Fruit fly (Drosophila melanogaster) whole organism, embryonic: ENCODE results near the gene Phae2.

Experiments used
- Awh ChIP-seq: fragments of 200-800 bp; sonication (Bioruptor generic); IDR thresholded peaks from 2 replicates; pipeline ENCODE4, ENCODE4 v1.3.6; 2022; ENCODE audit warnings: missing biosample characterization, missing genetic modification characterization
- B-H2 ChIP-seq: fragments of 200-800 bp; sonication (Bioruptor generic); optimal IDR thresholded peaks from 2 replicates; lab custom pipeline; 2018; ENCODE audit warnings: missing biosample characterization, mild to moderate bottlenecking, missing genetic modification characterization
- CG10267 ChIP-seq: fragments of 200-800 bp; sonication (Bioruptor generic); optimal IDR thresholded peaks from 2 replicates; lab custom pipeline; 2018; ENCODE audit warnings: missing biosample characterization, mild to moderate bottlenecking, missing genetic modification characterization, moderate library complexity
- CG11093 ChIP-seq: fragments of 200-800 bp; sonication (Bioruptor generic); IDR thresholded peaks from 3 replicates; pipeline ENCODE4 v1.3.6; 2022; ENCODE audit warnings: missing biosample characterization, missing genetic modification characterization
- CG11456 ChIP-seq: fragments of 200-800 bp; sonication (Bioruptor generic); IDR thresholded peaks from 3 replicates; pipeline ENCODE4 v1.3.6; 2022; ENCODE audit warnings: missing biosample characterization, missing genetic modification characterization
- CG12659 ChIP-seq: fragments of 200-800 bp; sonication (Bioruptor generic); optimal IDR thresholded peaks from 3 replicates; lab custom pipeline; 2017; ENCODE audit warnings: mild to moderate bottlenecking, missing biosample characterization, missing genetic modification reagents, missing genetic modification characterization
- CG14710 ChIP-seq: fragments of 200-800 bp; sonication (Bioruptor generic); optimal IDR thresholded peaks from 3 replicates; lab custom pipeline; 2019; ENCODE audit warnings: missing biosample characterization, mild to moderate bottlenecking, missing genetic modification characterization, moderate library complexity
- CG14860 ChIP-seq: fragments of 200-800 bp; sonication (Bioruptor generic); IDR thresholded peaks from 3 replicates; pipeline ENCODE4 v1.3.6; 2022; ENCODE audit warnings: missing biosample characterization, missing genetic modification characterization; ENCODE audit not compliant: partially characterized antibody
- CG16815 ChIP-seq: fragments of 200-800 bp; sonication (Bioruptor generic); optimal IDR thresholded peaks from 3 replicates; lab custom pipeline; 2017; ENCODE audit warnings: missing biosample characterization, mild to moderate bottlenecking, missing genetic modification characterization
- CG17385 ChIP-seq: fragments of 200-800 bp; sonication (Bioruptor generic); optimal IDR thresholded peaks from 3 replicates; lab custom pipeline; 2018; ENCODE audit warnings: missing biosample characterization, mild to moderate bottlenecking, missing genetic modification characterization
- CG2116 ChIP-seq: fragments of 200-800 bp; sonication (Bioruptor generic); optimal IDR thresholded peaks from 3 replicates; lab custom pipeline; 2018; ENCODE audit warnings: missing biosample characterization, mild to moderate bottlenecking, missing genetic modification characterization
- CG2129 ChIP-seq: fragments of 200-800 bp; sonication (Bioruptor generic); IDR thresholded peaks from 2 replicates; pipeline ENCODE4 v1.3.6; 2022; ENCODE audit warnings: missing biosample characterization, missing genetic modification characterization; ENCODE audit not compliant: partially characterized antibody
- CG2202 ChIP-seq: fragments of 200-800 bp; sonication (Bioruptor generic); optimal IDR thresholded peaks from 2 replicates; lab custom pipeline; 2018; ENCODE audit warnings: missing biosample characterization, mild to moderate bottlenecking, missing genetic modification characterization
- CG2889 ChIP-seq: fragments of 200-800 bp; sonication (Bioruptor generic); IDR thresholded peaks from 3 replicates; pipeline ENCODE4 v1.3.6; 2022; ENCODE audit warnings: missing biosample characterization, missing genetic modification characterization
- CG31224 ChIP-seq: fragments of 200-800 bp; sonication (Bioruptor generic); IDR thresholded peaks from 2 replicates; pipeline ENCODE4 v1.3.6; 2022; ENCODE audit warnings: missing biosample characterization, missing genetic modification characterization
- CG31365 ChIP-seq: fragments of 200-800 bp; sonication (Bioruptor generic); optimal IDR thresholded peaks from 2 replicates; lab custom pipeline; 2018; ENCODE audit warnings: missing biosample characterization, mild to moderate bottlenecking, missing genetic modification characterization
- CG31441 ChIP-seq: fragments of 200-800 bp; sonication (Bioruptor generic); IDR thresholded peaks from 2 replicates; pipeline ENCODE4 v1.3.6; 2022; ENCODE audit warnings: missing biosample characterization, missing genetic modification characterization
- CG3163 ChIP-seq: fragments of 200-800 bp; sonication (Bioruptor generic); optimal IDR thresholded peaks from 3 replicates; lab custom pipeline; 2016; ENCODE audit warnings: missing biosample characterization, missing genetic modification characterization
- CG33557 ChIP-seq: fragments of 200-800 bp; sonication (Bioruptor generic); optimal IDR thresholded peaks from 2 replicates; lab custom pipeline; 2019; ENCODE audit warnings: missing biosample characterization, mild to moderate bottlenecking, missing genetic modification characterization, moderate library complexity
- CG34376 ChIP-seq: fragments of 200-800 bp; sonication (Bioruptor generic); optimal IDR thresholded peaks from 2 replicates; lab custom pipeline; 2018; ENCODE audit warnings: missing biosample characterization, mild to moderate bottlenecking, missing genetic modification characterization
- CG4360 ChIP-seq: fragments of 200-800 bp; sonication (Bioruptor generic); IDR thresholded peaks from 2 replicates; pipeline ENCODE4 v1.3.6; 2022; ENCODE audit warnings: missing biosample characterization, missing genetic modification characterization
- CG4617 ChIP-seq: fragments of 200-800 bp; sonication (Bioruptor generic); optimal IDR thresholded peaks from 3 replicates; lab custom pipeline; 2016; ENCODE audit warnings: missing biosample characterization, missing genetic modification characterization, borderline replicate concordance
- CG4707 ChIP-seq: fragments of 200-800 bp; sonication (Bioruptor generic); optimal IDR thresholded peaks from 2 replicates; lab custom pipeline; 2018; ENCODE audit warnings: missing biosample characterization, mild to moderate bottlenecking, missing genetic modification characterization, moderate library complexity
- CG4730 ChIP-seq: fragments of 200-800 bp; sonication (Bioruptor generic); IDR thresholded peaks from 2 replicates; pipeline ENCODE4 v1.3.6; 2022; ENCODE audit warnings: missing biosample characterization, missing genetic modification characterization
- CG7786 ChIP-seq: fragments of 200-800 bp; sonication (Bioruptor generic); optimal IDR thresholded peaks from 2 replicates; lab custom pipeline; 2016; ENCODE audit warnings: missing biosample characterization, missing genetic modification characterization
- CG8924 ChIP-seq: fragments of 200-800 bp; optimal IDR thresholded peaks from 3 replicates; lab custom pipeline; 2019; ENCODE audit warnings: missing biosample characterization, mild to moderate bottlenecking, missing genetic modification characterization, moderate library complexity
- CG9797 ChIP-seq: fragments of 200-800 bp; sonication (Bioruptor generic); optimal IDR thresholded peaks from 3 replicates; lab custom pipeline; 2018; ENCODE audit warnings: missing biosample characterization, mild to moderate bottlenecking, missing genetic modification characterization
- Dll ChIP-seq: fragments of 200-800 bp; sonication (Bioruptor generic); IDR thresholded peaks from 4 replicates; pipeline ENCODE4 v1.3.6; 2022; ENCODE audit warnings: missing biosample characterization, missing genetic modification characterization; ENCODE audit not compliant: partially characterized antibody
- ERR ChIP-seq: fragments of 200-800 bp; sonication (Bioruptor generic); optimal IDR thresholded peaks from 2 replicates; lab custom pipeline; 2016; ENCODE audit warnings: missing biosample characterization, missing genetic modification characterization
- HmgZ ChIP-seq: fragments of 200-800 bp; sonication (Bioruptor generic); optimal IDR thresholded peaks from 2 replicates; lab custom pipeline; 2018; ENCODE audit warnings: missing biosample characterization, mild to moderate bottlenecking, missing genetic modification characterization
- Hmx ChIP-seq: fragments of 200-800 bp; sonication (Bioruptor generic); optimal IDR thresholded peaks from 2 replicates; lab custom pipeline; 2016; ENCODE audit warnings: missing biosample characterization, missing genetic modification characterization
- Hsf ChIP-seq: fragments of 200-800 bp; sonication (Bioruptor generic); optimal IDR thresholded peaks from 3 replicates; lab custom pipeline; 2016; ENCODE audit warnings: missing biosample characterization, missing genetic modification characterization
- Meics ChIP-seq: fragments of 200-800 bp; sonication (Bioruptor generic); optimal IDR thresholded peaks from 2 replicates; lab custom pipeline; 2017; ENCODE audit warnings: missing biosample characterization, mild to moderate bottlenecking, missing genetic modification characterization
- Six4 ChIP-seq: fragments of 200-800 bp; sonication (Bioruptor generic); optimal IDR thresholded peaks from 2 replicates; lab custom pipeline; 2016; ENCODE audit warnings: missing biosample characterization, missing genetic modification characterization
- Sry-β ChIP-seq: fragments of 200-800 bp; sonication (Bioruptor generic); optimal IDR thresholded peaks from 2 replicates; lab custom pipeline; 2018; ENCODE audit warnings: missing biosample characterization, mild to moderate bottlenecking, missing genetic modification characterization, moderate library complexity
- amos ChIP-seq: fragments of 200-800 bp; sonication (Bioruptor generic); IDR thresholded peaks from 2 replicates; pipeline ENCODE4 v1.3.6; 2022; ENCODE audit warnings: missing biosample characterization, missing genetic modification characterization; ENCODE audit not compliant: partially characterized antibody
- cato ChIP-seq: fragments of 200-800 bp; sonication (Bioruptor generic); optimal IDR thresholded peaks from 2 replicates; lab custom pipeline; 2016; ENCODE audit warnings: missing biosample characterization, missing genetic modification characterization, borderline replicate concordance
- chinmo ChIP-seq: fragments of 200-800 bp; sonication (Bioruptor generic); IDR thresholded peaks from 4 replicates; pipeline ENCODE4 v1.3.6; 2022; ENCODE audit warnings: missing biosample characterization, missing genetic modification characterization; ENCODE audit not compliant: partially characterized antibody
- chm ChIP-seq: fragments of 200-800 bp; sonication (Bioruptor generic); IDR thresholded peaks from 2 replicates; pipeline ENCODE4 v1.3.6; 2022; ENCODE audit warnings: missing biosample characterization, missing genetic modification characterization
- danr ChIP-seq: fragments of 200-800 bp; sonication (Bioruptor generic); IDR thresholded peaks from 2 replicates; pipeline ENCODE4 v1.3.6; 2022; ENCODE audit warnings: missing biosample characterization, missing genetic modification characterization
- exex ChIP-seq: fragments of 200-800 bp; sonication (Bioruptor generic); optimal IDR thresholded peaks from 4 replicates; lab custom pipeline; 2018; ENCODE audit warnings: missing biosample characterization, mild to moderate bottlenecking, missing genetic modification characterization, moderate library complexity
- eyg ChIP-seq: fragments of 200-800 bp; sonication (Bioruptor generic); optimal IDR thresholded peaks from 3 replicates; lab custom pipeline; 2016; ENCODE audit warnings: missing biosample characterization, missing genetic modification characterization
- fd3F ChIP-seq: fragments of 200-800 bp; sonication (Bioruptor generic); optimal IDR thresholded peaks from 2 replicates; lab custom pipeline; 2018; ENCODE audit warnings: missing biosample characterization, mild to moderate bottlenecking, missing genetic modification characterization, moderate library complexity
- her ChIP-seq: fragments of 200-800 bp; sonication (Bioruptor generic); optimal IDR thresholded peaks from 2 replicates; lab custom pipeline; 2016; ENCODE audit warnings: missing biosample characterization, missing genetic modification characterization
- mam ChIP-seq: fragments of 200-800 bp; sonication (Bioruptor generic); optimal IDR thresholded peaks from 3 replicates; lab custom pipeline; 2016; ENCODE audit warnings: missing biosample characterization, missing genetic modification characterization
- nau ChIP-seq: fragments of 200-800 bp; sonication (Bioruptor generic); optimal IDR thresholded peaks from 3 replicates; lab custom pipeline; 2017; ENCODE audit warnings: missing biosample characterization, mild to moderate bottlenecking, missing genetic modification characterization, missing genetic modification reagents
- row ChIP-seq: fragments of 200-800 bp; sonication (Bioruptor generic); IDR thresholded peaks from 3 replicates; pipeline ENCODE4 v1.3.6; 2022; ENCODE audit warnings: missing biosample characterization, missing genetic modification characterization
- sd ChIP-seq: fragments of 200-800 bp; sonication (Bioruptor generic); optimal IDR thresholded peaks from 3 replicates; lab custom pipeline; 2018; ENCODE audit warnings: missing biosample characterization, mild to moderate bottlenecking, missing genetic modification characterization, moderate library complexity
- sug ChIP-seq: fragments of 200-800 bp; optimal IDR thresholded peaks from 2 replicates; lab custom pipeline; 2019; ENCODE audit warnings: missing biosample characterization, mild to moderate bottlenecking, missing genetic modification characterization, moderate library complexity
- trh ChIP-seq: fragments of 200-800 bp; sonication (Bioruptor generic); optimal IDR thresholded peaks from 2 replicates; lab custom pipeline; 2016; ENCODE audit warnings: missing biosample characterization, missing genetic modification characterization
- tx ChIP-seq: fragments of 200-800 bp; sonication (Bioruptor generic); optimal IDR thresholded peaks from 2 replicates; lab custom pipeline; 2016; ENCODE audit warnings: missing biosample characterization, missing genetic modification characterization

Phae2 gene

dm6 chr2L:12097698-12098097 is 13.2 kb upstream of the Phae2 start, which contains the start of gene Ced-12 (continued):
- TF ChIP-seq CG31224 (GFP tag; lab: Robert Waterston, UW) (no peak), Hmx (no peak), cato (no peak), eyg (GFP tag; lab: Kevin White, UChicago) (no peak), CG10267 (tag; lab: Kevin White, UChicago) (peak; percentile 69), CG31441 (GFP tag; lab: Robert Waterston, UW) (no peak), CG2116 (peak; percentile 18), Dll (GFP tag; lab: Robert Waterston, UW) (0 out of 4 replicates have a peak, but pooled peaks have one; percentile 14), CG14710 (tag; lab: Kevin White, UChicago) (peak; percentile 98), sd (peak; percentile 1), CG4617 (GFP tag; lab: Kevin White, UChicago) (peak; percentile 87), CG17385 (GFP tag; lab: Kevin White, UChicago) (no peak), nau (GFP tag; lab: Kevin White, UChicago) (no peak), trh (GFP tag; lab: Kevin White, UChicago) (no peak), CG31365 (tag; lab: Kevin White, UChicago) (no peak), CG9797 (GFP tag; lab: Kevin White, UChicago) (peak; percentile 57), CG16815 (GFP tag; lab: Kevin White, UChicago) (no peak), chinmo (no peak), CG2889 (GFP tag; lab: Robert Waterston, UW) (no peak), CG4730 (GFP tag; lab: Robert Waterston, UW) (no peak), row (no peak), CG11093 (GFP tag; lab: Robert Waterston, UW) (no peak), ERR (GFP tag; lab: Kevin White, UChicago) (no peak), CG8924 (tag; lab: Kevin White, UChicago) (no peak), B-H2 (GFP tag; lab: Kevin White, UChicago) (no peak), Hsf (no peak), tx (GFP tag; lab: Kevin White, UChicago) (no peak), Awh (GFP tag; lab: Robert Waterston, UW) (no peak), Six4 (GFP tag; lab: Kevin White, UChicago) (no peak), HmgZ (tag; lab: Kevin White, UChicago) (peak; percentile 5), CG14860 (GFP tag; lab: Robert Waterston, UW) (no peak), fd3F (GFP tag; lab: Kevin White, UChicago) (no peak), CG7786 (GFP tag; lab: Kevin White, UChicago) (no peak), CG2129 (GFP tag; lab: Robert Waterston, UW) (no peak), CG4707 (no peak), exex (tag; lab: Kevin White, UChicago) (no peak), CG34376 (GFP tag; lab: Kevin White, UChicago) (no peak), sug (tag; lab: Kevin White, UChicago) (no peak), CG2202 (tag; lab: Kevin White, UChicago) (no peak), chm (no peak), amos (no peak), her (GFP tag; lab: Kevin White, UChicago) (no peak), Meics (no peak), Sry-β (GFP tag; lab: Kevin White, UChicago) (peak; percentile 66), mam (GFP tag; lab: Kevin White, UChicago) (no peak), CG33557 (GFP tag; lab: Kevin White, UChicago) (no peak), CG4360 (0 out of 2 replicates have a peak, but pooled peaks have one; percentile 19), danr (GFP tag; lab: Robert Waterston, UW) (no peak), CG11456 (GFP tag; lab: Robert Waterston, UW) (no peak), CG12659 (GFP tag; lab: Kevin White, UChicago) (peak; percentile 5), CG3163 (GFP tag; lab: Kevin White, UChicago) (no peak)
